Fruit fly (Drosophila melanogaster) whole organism, embryonic: ENCODE data around the gene MsrA.
A peak's percentile ranks its signal among the peaks of the same experiment; 100 is the strongest.

Source experiments
- Asciz ChIP-seq: fragments of 200-800 bp; sonication (Bioruptor generic); optimal IDR thresholded peaks from 2 replicates; lab custom pipeline; 2017; ENCODE audit warnings: missing biosample characterization, mild to moderate bottlenecking, missing genetic modification characterization, missing genetic modification reagents
- CG10321 ChIP-seq: fragments of 200-800 bp; sonication (Bioruptor generic); IDR thresholded peaks from 2 replicates; pipeline ENCODE4 v1.3.6; 2022; ENCODE audit warnings: missing biosample characterization, missing genetic modification characterization
- CG11085 ChIP-seq: fragments of 200-800 bp; sonication (Bioruptor generic); IDR thresholded peaks from 2 replicates; pipeline ENCODE4 v1.3.6; 2022; ENCODE audit warnings: missing biosample characterization, missing genetic modification characterization
- CG11247 ChIP-seq: fragments of 200-800 bp; sonication (Bioruptor generic); IDR thresholded peaks from 2 replicates; pipeline ENCODE4 v1.3.6; 2022; ENCODE audit warnings: missing biosample characterization, missing genetic modification characterization
- CG12236 ChIP-seq: fragments of 200-800 bp; sonication (Bioruptor generic); optimal IDR thresholded peaks from 2 replicates; lab custom pipeline; 2016; ENCODE audit warnings: missing biosample characterization, missing genetic modification characterization
- CG12299 ChIP-seq: fragments of 200-800 bp; sonication (Bioruptor generic); optimal IDR thresholded peaks from 2 replicates; lab custom pipeline; 2018; ENCODE audit warnings: missing biosample characterization, mild to moderate bottlenecking, missing genetic modification characterization
- CG12769 ChIP-seq: fragments of 200-800 bp; sonication (Bioruptor generic); optimal IDR thresholded peaks from 2 replicates; lab custom pipeline; 2019; ENCODE audit warnings: missing biosample characterization, mild to moderate bottlenecking, missing genetic modification characterization, moderate library complexity
- CG12942 ChIP-seq: fragments of 200-800 bp; sonication (Bioruptor generic); optimal IDR thresholded peaks from 3 replicates; lab custom pipeline; 2016; ENCODE audit warnings: missing biosample characterization, missing genetic modification characterization
- CG14014 ChIP-seq: fragments of 200-800 bp; sonication (Bioruptor generic); IDR thresholded peaks from 2 replicates; pipeline ENCODE4 v1.3.6; 2022; ENCODE audit warnings: missing biosample characterization, missing genetic modification characterization
- CG15696 ChIP-seq: fragments of 200-800 bp; sonication (Bioruptor generic); optimal IDR thresholded peaks from 2 replicates; lab custom pipeline; 2019; ENCODE audit warnings: missing biosample characterization, mild to moderate bottlenecking, missing genetic modification characterization, moderate library complexity
- CG16779 ChIP-seq: fragments of 200-800 bp; sonication (Bioruptor generic); IDR thresholded peaks from 2 replicates; pipeline ENCODE4 v1.3.6; 2022; ENCODE audit warnings: missing biosample characterization, missing genetic modification characterization
- CG16813 ChIP-seq: fragments of 200-800 bp; sonication (Bioruptor generic); IDR thresholded peaks from 3 replicates; pipeline ENCODE4 v1.3.6; 2022; ENCODE audit warnings: missing biosample characterization, missing genetic modification characterization; ENCODE audit not compliant: partially characterized antibody
- CG18262 ChIP-seq: fragments of 200-800 bp; optimal IDR thresholded peaks from 3 replicates; lab custom pipeline; 2019; ENCODE audit warnings: missing biosample characterization, mild to moderate bottlenecking, missing genetic modification characterization, moderate library complexity
- CG1832 ChIP-seq: fragments of 200-800 bp; sonication (Bioruptor generic); optimal IDR thresholded peaks from 2 replicates; lab custom pipeline; 2017; ENCODE audit warnings: missing biosample characterization, mild to moderate bottlenecking, missing genetic modification characterization, inconsistent platforms
- CG30431 ChIP-seq: fragments of 200-800 bp; sonication (Bioruptor generic); optimal IDR thresholded peaks from 2 replicates; lab custom pipeline; 2017; ENCODE audit warnings: missing biosample characterization, missing genetic modification characterization
- CG3726 ChIP-seq: fragments of 200-800 bp; sonication (Bioruptor generic); IDR thresholded peaks from 3 replicates; pipeline ENCODE4, ENCODE4 v1.3.6; 2022; ENCODE audit warnings: missing biosample characterization, missing genetic modification characterization
- CG4424 ChIP-seq: fragments of 200-800 bp; sonication (Bioruptor generic); optimal IDR thresholded peaks from 3 replicates; lab custom pipeline; 2016; ENCODE audit warnings: missing biosample characterization, missing genetic modification characterization
- CG6854 ChIP-seq: fragments of 200-800 bp; sonication (Bioruptor generic); optimal IDR thresholded peaks from 3 replicates; lab custom pipeline; 2017; ENCODE audit warnings: missing biosample characterization, mild to moderate bottlenecking, missing genetic modification characterization
- CG7745 ChIP-seq: fragments of 200-800 bp; sonication (Bioruptor generic); optimal IDR thresholded peaks from 2 replicates; lab custom pipeline; 2018; ENCODE audit warnings: missing biosample characterization, mild to moderate bottlenecking, missing genetic modification characterization, moderate library complexity
- CG8924 ChIP-seq: fragments of 200-800 bp; optimal IDR thresholded peaks from 3 replicates; lab custom pipeline; 2019; ENCODE audit warnings: missing biosample characterization, mild to moderate bottlenecking, missing genetic modification characterization, moderate library complexity
- Dip3 ChIP-seq: fragments of 200-800 bp; sonication (Bioruptor generic); optimal IDR thresholded peaks from 3 replicates; lab custom pipeline; 2016; ENCODE audit warnings: missing biosample characterization, missing genetic modification characterization
- Dll ChIP-seq: fragments of 200-800 bp; sonication (Bioruptor generic); IDR thresholded peaks from 4 replicates; pipeline ENCODE4 v1.3.6; 2022; ENCODE audit warnings: missing biosample characterization, missing genetic modification characterization; ENCODE audit not compliant: partially characterized antibody
- Dp ChIP-seq: fragments of 200-800 bp; sonication (Bioruptor generic); optimal IDR thresholded peaks from 2 replicates; lab custom pipeline; 2018; ENCODE audit warnings: missing biosample characterization, mild to moderate bottlenecking, missing genetic modification characterization, moderate library complexity
- E2f2 ChIP-seq: fragments of 200-800 bp; sonication (Bioruptor generic); IDR thresholded peaks from 2 replicates; pipeline ENCODE4 v1.3.6; 2022; ENCODE audit warnings: missing biosample characterization, missing genetic modification characterization
- Ets65A ChIP-seq: fragments of 200-800 bp; sonication (Bioruptor generic); peaks from one replicate; lab custom pipeline; 2016; ENCODE audit warnings: missing biosample characterization, missing genetic modification characterization
- Ets97D ChIP-seq: fragments of 200-800 bp; sonication (Bioruptor generic); optimal IDR thresholded peaks from 3 replicates; lab custom pipeline; 2016; ENCODE audit warnings: missing biosample characterization, missing genetic modification characterization
- HmgZ ChIP-seq: fragments of 200-800 bp; sonication (Bioruptor generic); optimal IDR thresholded peaks from 2 replicates; lab custom pipeline; 2018; ENCODE audit warnings: missing biosample characterization, mild to moderate bottlenecking, missing genetic modification characterization
- Hr78 ChIP-seq, 2 experiments: fragments of 200-800 bp in 1 of 2; fragments of >200 bp in 1 of 2; sonication (Bioruptor generic) in 1 of 2; optimal IDR thresholded peaks; 2 replicates each; lab custom pipeline; 2017 to 2019; ENCODE audit warnings: missing biosample characterization in 2 of 2, missing genetic modification characterization in 2 of 2, mild to moderate bottlenecking in 1 of 2, moderate library complexity in 1 of 2
- Meics ChIP-seq: fragments of 200-800 bp; sonication (Bioruptor generic); optimal IDR thresholded peaks from 2 replicates; lab custom pipeline; 2017; ENCODE audit warnings: missing biosample characterization, mild to moderate bottlenecking, missing genetic modification characterization
- Neu2 ChIP-seq: fragments of 200-800 bp; sonication (Bioruptor generic); optimal IDR thresholded peaks from 3 replicates; lab custom pipeline; 2016; ENCODE audit warnings: missing biosample characterization, missing genetic modification characterization, borderline replicate concordance
- Nf-YC ChIP-seq: fragments of 200-800 bp; optimal IDR thresholded peaks from 3 replicates; lab custom pipeline; 2019; ENCODE audit warnings: missing biosample characterization, mild to moderate bottlenecking, missing genetic modification characterization, moderate library complexity
- Optix ChIP-seq: fragments of 200-800 bp; sonication (Bioruptor generic); IDR thresholded peaks from 3 replicates; pipeline ENCODE4 v1.3.6; 2022; ENCODE audit warnings: missing biosample characterization, missing genetic modification characterization
- Ravus ChIP-seq: fragments of 200-800 bp; sonication (Bioruptor generic); IDR thresholded peaks from 2 replicates; pipeline ENCODE4 v1.3.6; 2022; ENCODE audit warnings: missing biosample characterization, missing genetic modification characterization
- Rx ChIP-seq: fragments of 200-800 bp; sonication (Bioruptor generic); IDR thresholded peaks from 2 replicates; pipeline ENCODE4 v1.3.6; 2022; ENCODE audit warnings: missing biosample characterization, missing genetic modification characterization
- Sin3A ChIP-seq: fragments of >200 bp; optimal IDR thresholded peaks from 2 replicates; lab custom pipeline; 2018
- Xbp1 ChIP-seq: fragments of 200-800 bp; sonication (Bioruptor generic); optimal IDR thresholded peaks from 3 replicates; lab custom pipeline; 2016; ENCODE audit warnings: missing biosample characterization, mild to moderate bottlenecking, missing genetic modification characterization
- abd-A ChIP-seq: fragments of 200-800 bp; sonication (Bioruptor generic); optimal IDR thresholded peaks from 3 replicates; lab custom pipeline; 2019; ENCODE audit warnings: missing biosample characterization, mild to moderate bottlenecking, missing genetic modification characterization, moderate library complexity
- ash1 ChIP-seq: fragments of 200-800 bp; sonication (Bioruptor generic); optimal IDR thresholded peaks from 2 replicates; lab custom pipeline; 2018; ENCODE audit warnings: missing biosample characterization, mild to moderate bottlenecking, missing genetic modification characterization
- cad ChIP-seq: fragments of >200 bp; optimal IDR thresholded peaks from 2 replicates; lab custom pipeline; 2017; ENCODE audit warnings: missing biosample characterization, missing genetic modification characterization
- chm ChIP-seq: fragments of 200-800 bp; sonication (Bioruptor generic); IDR thresholded peaks from 2 replicates; pipeline ENCODE4 v1.3.6; 2022; ENCODE audit warnings: missing biosample characterization, missing genetic modification characterization
- crc ChIP-seq: fragments of 200-800 bp; sonication (Bioruptor generic); optimal IDR thresholded peaks from 2 replicates; lab custom pipeline; 2016; ENCODE audit warnings: missing biosample characterization, missing genetic modification characterization
- en ChIP-seq: fragments of 200-800 bp; sonication (Bioruptor generic); optimal IDR thresholded peaks from 2 replicates; lab custom pipeline; 2016; ENCODE audit warnings: missing biosample characterization, missing genetic modification characterization
- grau ChIP-seq: fragments of 200-800 bp; optimal IDR thresholded peaks from 3 replicates; lab custom pipeline; 2019; ENCODE audit warnings: missing biosample characterization, mild to moderate bottlenecking, missing genetic modification characterization, moderate library complexity
- gro ChIP-seq: fragments of 200-800 bp; sonication (Bioruptor generic); optimal IDR thresholded peaks from 2 replicates; lab custom pipeline; 2016; ENCODE audit warnings: missing biosample characterization, missing genetic modification characterization
- maf-S ChIP-seq: fragments of 200-800 bp; sonication (Bioruptor generic); optimal IDR thresholded peaks from 2 replicates; lab custom pipeline; 2016; ENCODE audit warnings: missing biosample characterization, missing genetic modification characterization
- nom ChIP-seq: fragments of 200-800 bp; sonication (Bioruptor generic); optimal IDR thresholded peaks from 2 replicates; lab custom pipeline; 2017; ENCODE audit warnings: missing biosample characterization, missing genetic modification characterization, mild to moderate bottlenecking, moderate library complexity, missing genetic modification reagents
- peb ChIP-seq: fragments of 200-800 bp; sonication (Bioruptor generic); IDR thresholded peaks from 2 replicates; pipeline ENCODE4 v1.3.6; 2022; ENCODE audit warnings: missing biosample characterization, missing genetic modification characterization
- pho ChIP-seq: fragments of 200-800 bp; sonication (Bioruptor generic); optimal IDR thresholded peaks from 2 replicates; lab custom pipeline; 2016; ENCODE audit warnings: missing biosample characterization, missing genetic modification characterization
- so ChIP-seq: fragments of 200-800 bp; sonication (Bioruptor generic); IDR thresholded peaks from 3 replicates; pipeline ENCODE4 v1.3.6; 2022; ENCODE audit warnings: missing biosample characterization, missing genetic modification characterization
- ssp ChIP-seq: fragments of 200-800 bp; sonication (Bioruptor generic); IDR thresholded peaks from 2 replicates; pipeline ENCODE4 v1.3.6; 2022; ENCODE audit warnings: missing biosample characterization, missing genetic modification characterization
- wek ChIP-seq: fragments of 200-800 bp; sonication (Bioruptor generic); optimal IDR thresholded peaks from 3 replicates; lab custom pipeline; 2018; ENCODE audit warnings: missing biosample characterization, mild to moderate bottlenecking, missing genetic modification characterization, moderate library complexity

Gene MsrA

dm6 chr3L:15537916-15538581, 27.2 kb downstream of the MsrA start (continued):
- TF ChIP-seq CG11247 (GFP tag; lab: Robert Waterston, UW) (no peak), Ets65A (GFP tag; lab: Kevin White, UChicago) (no peak), maf-S (GFP tag; lab: Kevin White, UChicago) (no peak), CG15696 (tag; lab: Kevin White, UChicago) (peak; percentile 46), chm (GFP tag; lab: Robert Waterston, UW) (no peak), CG12769 (no peak), CG6854 (GFP tag; lab: Kevin White, UChicago) (peak; percentile 54), wek (no peak), Nf-YC (tag; lab: Kevin White, UChicago) (peak; percentile 15), Dip3 (GFP tag; lab: Kevin White, UChicago) (peak; percentile 35), CG18262 (peak; percentile 84), so (no peak), Dp (GFP tag; lab: Kevin White, UChicago) (no peak), nom (GFP tag; lab: Kevin White, UChicago) (no peak), CG11085 (GFP tag; lab: Robert Waterston, UW) (no peak), CG7745 (tag; lab: Kevin White, UChicago) (no peak), Meics (GFP tag; lab: Kevin White, UChicago) (peak; percentile 66), Ets97D (no peak), CG12299 (no peak), CG30431 (GFP tag; lab: Kevin White, UChicago) (peak; percentile 29), en (GFP tag; lab: Kevin White, UChicago) (no peak), CG16779 (GFP tag; lab: Robert Waterston, UW) (no peak), CG4424 (GFP tag; lab: Kevin White, UChicago) (peak; percentile 77), CG3726 (GFP tag; lab: Robert Waterston, UW) (no peak), CG14014 (GFP tag; lab: Robert Waterston, UW) (no peak), Dll (GFP tag; lab: Robert Waterston, UW) (no peak), peb (GFP tag; lab: Robert Waterston, UW) (no peak), abd-A (tag; lab: Kevin White, UChicago) (no peak), Ravus (GFP tag; lab: Robert Waterston, UW) (no peak), Optix (no peak), HmgZ (tag; lab: Kevin White, UChicago) (no peak), CG1832 (GFP tag; lab: Kevin White, UChicago) (no peak), pho (no peak), E2f2 (GFP tag; lab: Robert Waterston, UW) (no peak), Rx (0 out of 2 replicates have a peak, but pooled peaks have one; percentile 10), Neu2 (GFP tag; lab: Kevin White, UChicago) (no peak), Sin3A (lab: Kevin White, UChicago) (no peak), gro (peak; percentile 20), ssp (GFP tag; lab: Robert Waterston, UW) (peak; percentile 19; the same call in 1 of the 2 replicates), CG12942 (peak; percentile 24), crc (peak; percentile 8), CG16813 (no peak), Asciz (GFP tag; lab: Kevin White, UChicago) (peak; percentile 75), ash1 (no peak), grau (peak; percentile 78), CG12236 (GFP tag; lab: Kevin White, UChicago) (peak; percentile 25), cad (GFP tag; lab: Kevin White, UChicago) (no peak), Xbp1 (GFP tag; lab: Kevin White, UChicago) (peak; percentile 63), CG8924 (tag; lab: Kevin White, UChicago) (peak; percentile 77), CG10321 (GFP tag; lab: Robert Waterston, UW) (no peak), Hr78 (GFP tag; optimal IDR thresholded peaks at IDR 0.05; lab: Kevin White, UChicago) (peak in 1 of 2 experiments; percentile 35)
